Fruit fly (Drosophila melanogaster) whole organism, larva: Measurements from ENCODE around the gene CG34126.

Experiments used
- noc ChIP-seq: fragments of 200-800 bp; sonication (Bioruptor generic); optimal IDR thresholded peaks from 3 replicates; lab custom pipeline; 2019; ENCODE audit warnings: missing biosample characterization, mild to moderate bottlenecking, missing genetic modification characterization, moderate library complexity

Gene CG34126

DNA sequence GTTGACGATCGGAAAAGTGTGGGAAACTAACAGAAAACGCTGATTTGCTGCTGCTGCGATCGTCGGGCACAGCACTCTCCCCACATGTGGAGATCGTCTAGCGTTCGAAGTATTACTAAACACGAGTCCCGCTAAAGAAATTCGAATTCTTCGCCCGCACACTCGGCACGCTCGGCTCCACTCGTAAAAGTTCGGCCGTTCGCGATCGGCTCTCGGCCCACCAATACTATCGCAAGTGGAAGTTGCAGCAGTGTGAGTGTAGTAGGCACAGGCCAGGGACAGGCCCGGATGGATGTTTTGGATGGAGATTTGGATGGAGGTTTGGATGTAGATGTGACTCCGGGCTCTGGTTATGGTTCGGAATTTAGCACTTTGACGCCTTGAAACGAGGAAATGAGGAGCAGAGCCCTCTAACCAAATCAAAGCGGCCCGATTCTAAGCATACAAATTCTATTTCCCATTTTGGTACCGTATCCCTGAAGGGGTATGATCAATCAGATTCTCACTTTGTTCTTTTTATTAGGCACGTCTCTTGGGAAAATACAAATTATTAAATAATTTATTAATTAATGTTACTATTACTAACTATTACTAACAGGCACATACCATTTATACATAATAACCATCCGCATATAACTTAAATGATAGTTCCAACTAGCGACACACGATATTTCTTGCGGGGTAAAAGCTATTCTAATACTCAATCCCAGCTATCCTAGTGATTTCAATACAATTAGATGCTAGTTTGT is 46.1 kb downstream of the CG34126 start:
- peak; percentile 52 for TF ChIP-seq noc

DNA sequence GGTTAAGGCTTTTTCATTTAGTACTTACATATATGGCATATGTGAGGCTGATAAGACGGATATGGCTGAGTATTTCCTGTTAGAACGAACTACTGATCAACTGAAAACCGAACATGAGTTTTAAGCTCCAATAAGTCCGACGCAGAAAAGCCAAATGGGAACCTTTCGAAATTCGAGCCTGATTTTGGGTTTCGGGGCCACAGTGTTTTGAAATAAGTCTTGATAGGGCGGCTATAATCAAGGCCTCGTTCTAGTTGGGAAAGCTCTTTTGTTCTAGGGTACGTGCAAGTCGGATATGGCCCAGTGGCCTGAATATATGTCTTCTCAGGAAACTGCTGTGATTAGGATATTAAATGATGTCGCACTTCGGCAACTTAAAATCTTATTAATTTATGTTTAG is 46.7 kb downstream of the CG34126 start, which contains the start of gene vkg:
TSS of gene vkg (minus strand) at position 101 of the 400 bp plus-strand sequence.
- no peak for TF ChIP-seq noc

DNA sequence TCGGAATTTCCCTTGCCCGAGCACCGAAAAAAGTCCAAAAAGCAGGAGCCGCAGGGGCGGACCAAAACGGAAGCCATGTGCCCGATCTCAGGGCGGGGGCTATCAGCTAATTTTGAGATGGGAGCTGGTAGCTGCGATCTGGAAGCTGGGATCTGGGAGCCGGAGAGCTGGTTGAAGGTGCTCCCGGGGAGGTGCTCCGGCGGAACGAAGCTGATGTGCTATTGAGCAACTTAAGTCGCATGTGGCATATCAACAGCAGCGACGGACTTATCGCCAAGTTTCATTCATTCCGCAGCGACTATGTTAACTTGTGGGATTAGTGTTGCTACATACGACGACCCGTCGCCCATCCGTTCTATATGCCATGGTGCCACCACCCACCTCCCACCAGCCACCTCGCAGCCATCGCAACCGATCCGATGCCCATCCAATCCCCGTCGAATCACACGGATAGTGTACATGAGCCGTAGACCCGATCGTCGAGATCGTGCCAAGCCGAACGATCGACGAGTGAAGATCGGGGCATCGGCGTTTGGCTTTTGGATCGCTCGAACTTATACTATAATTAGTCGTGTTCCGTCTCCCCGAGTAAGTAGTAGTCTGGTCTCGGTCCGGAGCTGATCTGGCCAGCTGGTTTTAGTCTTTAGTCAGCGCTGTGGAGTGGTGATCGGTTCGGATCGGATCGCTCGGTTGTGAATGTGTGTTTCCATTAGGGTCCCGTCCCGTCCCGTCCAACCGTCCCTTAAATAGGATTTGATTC is 47.8 kb downstream of the CG34126 start, which contains the start of gene Col4a1:
TSS of gene Col4a1 (plus strand) at position 561 of the 760 bp plus-strand sequence.
- no peak for TF ChIP-seq noc

DNA sequence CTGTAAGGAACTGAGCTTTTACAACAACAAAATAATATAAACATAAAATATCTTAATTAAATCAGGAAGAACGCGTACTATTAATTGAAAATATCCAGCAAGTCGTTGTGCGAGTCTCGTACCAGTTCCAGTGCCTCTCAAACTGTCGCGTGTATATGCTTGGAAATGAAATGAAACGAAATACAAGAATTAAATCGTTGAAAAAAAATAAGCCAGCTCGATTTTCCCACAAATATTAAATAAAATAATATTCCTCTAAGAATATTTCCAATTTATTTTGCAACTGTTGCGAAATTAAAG is 48.3 kb downstream of the CG34126 start:
- TF ChIP-seq noc, result no peak

DNA sequence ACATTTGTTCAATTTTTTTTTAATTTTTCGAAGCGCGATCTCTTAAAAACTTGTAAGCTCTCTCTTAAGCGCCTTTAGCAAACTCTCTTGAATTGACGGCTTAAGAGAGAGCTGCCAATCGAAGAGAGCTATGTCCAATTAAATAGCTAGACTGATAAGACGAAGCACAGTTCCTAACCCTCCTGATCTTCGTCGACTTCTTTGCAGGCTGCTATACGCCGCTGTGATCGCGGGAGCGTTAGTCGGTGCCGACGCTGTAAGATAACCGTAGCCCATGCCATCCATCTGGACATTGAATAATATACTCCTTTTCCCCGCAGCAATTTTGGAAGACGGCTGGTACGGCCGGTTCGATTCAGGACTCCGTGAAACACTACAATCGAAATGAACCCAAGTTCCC is 49.1 kb downstream of the CG34126 start:
- TF ChIP-seq noc, result no peak

DNA sequence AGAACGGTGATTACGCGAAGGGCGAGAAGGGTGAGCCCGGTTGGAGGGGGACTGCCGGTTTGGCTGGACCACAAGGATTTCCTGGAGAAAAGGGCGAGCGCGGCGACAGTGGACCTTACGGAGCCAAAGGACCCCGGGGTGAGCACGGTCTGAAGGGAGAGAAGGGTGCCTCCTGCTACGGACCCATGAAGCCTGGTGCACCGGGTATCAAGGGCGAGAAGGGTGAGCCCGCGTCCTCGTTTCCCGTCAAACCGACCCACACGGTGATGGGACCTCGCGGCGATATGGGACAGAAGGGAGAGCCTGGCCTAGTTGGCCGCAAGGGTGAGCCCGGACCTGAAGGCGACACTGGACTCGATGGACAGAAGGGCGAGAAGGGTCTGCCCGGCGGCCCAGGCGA is 50.0 kb downstream of the CG34126 start:
- TF ChIP-seq noc, result no peak

DNA sequence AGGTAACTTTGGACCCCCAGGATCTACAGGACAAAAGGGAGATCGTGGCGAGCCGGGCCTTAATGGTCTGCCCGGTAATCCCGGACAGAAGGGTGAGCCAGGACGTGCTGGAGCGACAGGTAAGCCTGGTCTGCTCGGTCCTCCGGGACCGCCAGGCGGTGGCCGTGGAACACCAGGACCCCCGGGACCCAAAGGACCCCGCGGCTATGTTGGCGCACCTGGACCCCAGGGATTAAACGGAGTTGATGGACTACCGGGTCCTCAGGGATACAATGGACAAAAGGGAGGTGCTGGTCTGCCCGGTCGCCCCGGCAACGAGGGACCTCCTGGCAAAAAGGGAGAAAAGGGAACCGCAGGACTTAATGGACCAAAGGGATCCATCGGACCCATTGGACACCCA is 50.5 kb downstream of the CG34126 start:
- no peak for TF ChIP-seq noc

DNA sequence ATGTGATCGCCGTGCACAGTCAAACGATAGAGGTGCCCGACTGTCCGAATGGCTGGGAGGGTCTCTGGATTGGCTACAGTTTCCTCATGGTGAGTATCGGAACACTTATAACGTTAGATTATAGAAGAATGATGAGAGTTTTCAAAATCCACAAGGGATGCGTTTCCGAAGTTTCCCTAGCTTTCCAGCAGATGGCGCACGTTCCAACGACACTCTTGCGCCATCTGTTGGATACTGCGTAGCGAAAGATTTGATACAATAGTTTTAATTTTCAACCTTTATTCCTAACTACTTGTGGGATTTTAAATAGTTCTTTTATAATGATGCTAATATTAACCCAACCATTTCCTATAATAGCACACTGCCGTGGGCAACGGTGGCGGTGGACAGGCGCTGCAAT is 54.7 kb downstream of the CG34126 start:
- no peak for TF ChIP-seq noc

DNA sequence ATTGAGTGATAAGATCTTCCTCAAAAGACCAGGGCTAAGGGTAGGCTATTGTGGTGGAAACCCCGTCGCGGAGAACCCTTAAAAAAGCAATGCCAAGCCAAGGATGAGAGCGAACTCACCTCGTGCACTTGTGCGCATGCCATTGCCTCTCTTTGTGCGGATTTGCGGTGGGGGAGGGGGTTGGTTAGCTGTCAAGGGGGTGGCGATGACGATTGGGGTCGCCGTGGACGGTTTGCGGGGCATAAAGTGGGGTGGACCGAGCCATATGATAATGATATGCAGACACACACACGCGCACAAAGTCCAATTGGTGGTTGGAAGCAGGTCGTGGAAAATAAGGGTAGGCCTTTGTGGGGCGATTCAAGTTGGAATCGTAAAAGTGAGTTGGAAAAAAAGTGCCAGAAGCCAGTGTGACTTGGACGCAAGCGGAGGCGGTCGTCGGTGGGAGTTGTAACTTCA is 56.0 kb downstream of the CG34126 start, which contains the start of the genes CG14042 and SP555:
TSS of gene CG14042 (plus strand) at position 308 of the 459 bp plus-strand sequence.
TSS of gene SP555 (plus strand) at position 308 of the 459 bp plus-strand sequence.
- no peak for TF ChIP-seq noc

DNA sequence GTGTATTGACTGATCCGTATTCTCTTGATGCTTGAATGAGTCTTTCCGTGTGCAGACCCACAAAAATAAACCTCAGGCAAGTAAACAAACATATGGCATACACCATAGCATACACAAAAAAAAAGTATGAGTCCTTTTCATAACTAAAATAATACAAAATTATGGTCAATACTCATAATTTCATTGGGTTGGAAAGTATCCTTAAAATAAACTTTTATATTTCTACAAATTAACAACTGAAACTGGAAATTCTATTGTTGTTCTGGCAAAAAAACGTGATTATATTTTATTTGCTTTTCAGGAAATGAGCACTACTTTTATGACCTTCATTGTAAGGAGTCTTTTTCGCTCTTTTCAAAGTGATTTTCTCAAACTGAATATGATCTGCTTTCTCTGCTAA is 60.7 kb downstream of the CG34126 start:
- peak; percentile 61 for TF ChIP-seq noc
